Fruit fly (Drosophila melanogaster): Measurements from ENCODE around the gene fy.

Gene fy

dm6 chr2L:8399863-8400598 is 3.0 kb downstream of the fy start, which contains the start of gene CG31898 (continued):
- TF ChIP-seq Atf6 (GFP tag; IDR thresholded peaks at IDR 0.05) = no peak
- no peak for TF ChIP-seq CG17802 (tag; optimal IDR thresholded peaks at IDR 0.05)
- TF ChIP-seq CG6765 (GFP tag; optimal IDR thresholded peaks at IDR 0.05) = no peak
- no peak for TF ChIP-seq run (tag; optimal IDR thresholded peaks at IDR 0.05)
- TF ChIP-seq CG14050 (GFP tag; IDR thresholded peaks at IDR 0.05) = no peak
- no peak for TF ChIP-seq Opbp (GFP tag; IDR thresholded peaks at IDR 0.05; ENCODE audit: partially characterized antibody)
- TF ChIP-seq CG8924 (tag; optimal IDR thresholded peaks at IDR 0.05) = no peak
- TF ChIP-seq zen2 (GFP tag; IDR thresholded peaks at IDR 0.05; ENCODE audit: partially characterized antibody) = no peak; the same call in 2 of the 3 replicates
- TF ChIP-seq exex (tag; optimal IDR thresholded peaks at IDR 0.05) = peak; percentile 34
- TF ChIP-seq CG31224 (GFP tag; IDR thresholded peaks at IDR 0.05) = no peak
- no peak for TF ChIP-seq jing (GFP tag; optimal IDR thresholded peaks at IDR 0.05)
- TF ChIP-seq CG31441 (GFP tag; IDR thresholded peaks at IDR 0.05) = no peak
- no peak for TF ChIP-seq toy (GFP tag; IDR thresholded peaks at IDR 0.05)
- no peak for TF ChIP-seq dmrt11E (tag; optimal IDR thresholded peaks at IDR 0.05)
- TF ChIP-seq CG13894 (tag; optimal IDR thresholded peaks at IDR 0.05) = no peak
- no peak for TF ChIP-seq Dek (tag; optimal IDR thresholded peaks at IDR 0.05)
- TF ChIP-seq CG17328 (GFP tag; IDR thresholded peaks at IDR 0.05) = no peak
- TF ChIP-seq CG17361 (GFP tag; IDR thresholded peaks at IDR 0.05) = 0 out of 3 replicates have a peak, but pooled peaks have one; percentile 10
- TF ChIP-seq ttk (GFP tag; IDR thresholded peaks at IDR 0.05) = no peak
- no peak for TF ChIP-seq CG11093 (GFP tag; IDR thresholded peaks at IDR 0.05)
- no peak for TF ChIP-seq CG7963 (GFP tag; IDR thresholded peaks at IDR 0.05; ENCODE audit: partially characterized antibody)
- no peak for TF ChIP-seq zfh2 (GFP tag; optimal IDR thresholded peaks at IDR 0.05)
- peak; percentile 99 for TF ChIP-seq CG14710 (tag; optimal IDR thresholded peaks at IDR 0.05)
- TF ChIP-seq Dip2 (GFP tag; IDR thresholded peaks at IDR 0.05) = no peak
- no peak for TF ChIP-seq Tbp (GFP tag; optimal IDR thresholded peaks at IDR 0.05)
- TF ChIP-seq sens-2 (GFP tag; IDR thresholded peaks at IDR 0.05) = no peak
- TF ChIP-seq Lhr (GFP tag; optimal IDR thresholded peaks at IDR 0.05) = no peak
- no peak for TF ChIP-seq vfl (GFP tag; optimal IDR thresholded peaks at IDR 0.05)
- TF ChIP-seq sim (GFP tag; IDR thresholded peaks at IDR 0.05) = no peak
- TF ChIP-seq CG18764 (GFP tag; optimal IDR thresholded peaks at IDR 0.05) = no peak
- no peak for TF ChIP-seq cg (GFP tag; optimal IDR thresholded peaks at IDR 0.05)
- TF ChIP-seq BEAF-32 (GFP tag; optimal IDR thresholded peaks at IDR 0.05) = peak; percentile 34
- no peak for TF ChIP-seq CG12299 (tag; optimal IDR thresholded peaks at IDR 0.05)
- TF ChIP-seq YL-1 (GFP tag; optimal IDR thresholded peaks at IDR 0.05) = no peak
- TF ChIP-seq grau (tag; optimal IDR thresholded peaks at IDR 0.05) = no peak
- TF ChIP-seq psq (GFP tag; optimal IDR thresholded peaks at IDR 0.05) = no peak
- no peak for TF ChIP-seq CG3163 (GFP tag; optimal IDR thresholded peaks at IDR 0.05)
- TF ChIP-seq CG15514 (GFP tag; optimal IDR thresholded peaks at IDR 0.05) = peak; percentile 16
- no peak for TF ChIP-seq Jarid2 (GFP tag; optimal IDR thresholded peaks at IDR 0.05)
- no peak for TF ChIP-seq gcm2 (GFP tag; optimal IDR thresholded peaks at IDR 0.05)
- no peak for TF ChIP-seq cad (GFP tag; optimal IDR thresholded peaks at IDR 0.05)
- TF ChIP-seq CG2116 (GFP tag; optimal IDR thresholded peaks at IDR 0.05) = peak; percentile 76
- peak; percentile 9; the same call in 1 of the 2 replicates for TF ChIP-seq bbx (GFP tag; IDR thresholded peaks at IDR 0.05; ENCODE audit: partially characterized antibody)
- no peak for TF ChIP-seq tll (GFP tag; optimal IDR thresholded peaks at IDR 0.05)
- TF ChIP-seq CG16815 (GFP tag; optimal IDR thresholded peaks at IDR 0.05) = no peak
- TF ChIP-seq Rx (GFP tag; IDR thresholded peaks at IDR 0.05) = no peak
- TF ChIP-seq Antp (GFP tag; optimal IDR thresholded peaks at IDR 0.05) = no peak
- no peak for TF ChIP-seq CG7745 (tag; optimal IDR thresholded peaks at IDR 0.05)
- TF ChIP-seq Nf-YA (GFP tag; IDR thresholded peaks at IDR 0.05) = no peak
- TF ChIP-seq fu2 (GFP tag; optimal IDR thresholded peaks at IDR 0.05) = no peak
